Worm (Caenorhabditis elegans) whole organism, L1 larva: ENCODE results near the gene Y43F8C.9.

ENCODE experiments used
- efl-1 ChIP-seq, 4 experiments: fragments of 150-350 bp; optimal IDR thresholded peaks in 3 of 4; peaks in 1 of 4; 1 replicate in 1 of 4; 2 replicates in 3 of 4; lab custom pipeline; 2014; ENCODE audit warnings: missing biosample characterization in 2 of 4, missing genetic modification characterization in 2 of 4, missing genetic modification reagents in 2 of 4
- fkh-10 ChIP-seq: sonication (generic microtip); optimal IDR thresholded peaks from 2 replicates; lab custom pipeline; 2017; ENCODE audit warnings: missing biosample characterization, missing genetic modification reagents, missing genetic modification characterization
- lin-39 ChIP-seq: fragments of 150-350 bp; optimal IDR thresholded peaks from 2 replicates; lab custom pipeline; 2014; ENCODE audit warnings: missing biosample characterization, missing genetic modification reagents, missing genetic modification characterization
- nhr-11 ChIP-seq: fragments of 150-350 bp; optimal IDR thresholded peaks from 2 replicates; lab custom pipeline; 2014; ENCODE audit warnings: missing biosample characterization, missing genetic modification characterization
- nhr-237 ChIP-seq: fragments of 150-350 bp; optimal IDR thresholded peaks from 2 replicates; lab custom pipeline; 2014; ENCODE audit warnings: missing biosample characterization, missing genetic modification characterization
- pax-3 ChIP-seq: fragments of 200-800 bp; sonication (Bioruptor generic); optimal IDR thresholded peaks from 2 replicates; lab custom pipeline; 2018; ENCODE audit warnings: mild to moderate bottlenecking, missing genetic modification characterization, moderate library complexity, missing compliant biosample characterization

- TF ChIP-seq pax-3 (no peak), efl-1 (optimal IDR thresholded peaks at IDR 0.05; lab: Kevin White, UChicago) (no peak), efl-1 (GFP tag; optimal IDR thresholded peaks at IDR 0.05 in 1 of 2; lab: Kevin White, UChicago) (no peak), fkh-10 (GFP tag; lab: Kevin White, UChicago) (no peak), nhr-237 (tag; lab: Kevin White, UChicago) (no peak), nhr-11 (no peak), lin-39 (tag; lab: Kevin White, UChicago) (no peak)
These were observed 15.3 kb upstream of the Y43F8C.9 start for ce11 chrV:19630569-19630968.
